Worm (Caenorhabditis elegans): ENCODE measurements around the gene rpn-9.

- no peak for TF ChIP-seq ama-1 (optimal IDR thresholded peaks at IDR 0.05)
- TF ChIP-seq hnd-1 (tag; optimal IDR thresholded peaks at IDR 0.05) = no peak
- no peak for TF ChIP-seq ceh-36 (tag; optimal IDR thresholded peaks at IDR 0.05)
- TF ChIP-seq pes-1 (GFP tag; IDR thresholded peaks at IDR 0.05) = no peak
- TF ChIP-seq flt-1 (GFP tag; IDR thresholded peaks at IDR 0.05) = no peak
- TF ChIP-seq ceh-13 (GFP tag; optimal IDR thresholded peaks at IDR 0.05) = no peak
- TF ChIP-seq hmbx-1 (tag; optimal IDR thresholded peaks at IDR 0.05) = no peak
- no peak for TF ChIP-seq B0310.2 (tag; optimal IDR thresholded peaks at IDR 0.05)
- TF ChIP-seq tbx-37 (GFP tag; conservative IDR thresholded peaks at IDR 0.05) = no peak
- TF ChIP-seq aly-1 (tag; optimal IDR thresholded peaks at IDR 0.05) = no peak
- no peak for TF ChIP-seq tra-4 (tag; optimal IDR thresholded peaks at IDR 0.05)
- no peak for TF ChIP-seq hmg-4 (GFP tag; optimal IDR thresholded peaks at IDR 0.05)
- no peak for TF ChIP-seq F13C5.2 (tag; optimal IDR thresholded peaks at IDR 0.05)
These were observed 36.8 kb upstream of the rpn-9 start for ce11 chrII:11275484-11275883.

Measured in whole organism, early embryonic.